Fruit fly (Drosophila melanogaster) whole organism: Measurements from ENCODE around the gene Unc-76.
A peak's percentile ranks its signal among the peaks of the same experiment; 100 is the strongest.

ENCODE experiments used
- CG8478 ChIP-seq: fragments of >200 bp; optimal IDR thresholded peaks from 2 replicates; lab custom pipeline; 2018; ENCODE audit warnings: inconsistent platforms
- Dll ChIP-seq: fragments of >200 bp; optimal IDR thresholded peaks from 2 replicates; lab custom pipeline; 2017
- EcR ChIP-seq, 2 experiments: fragments of >200 bp; optimal IDR thresholded peaks; 2 replicates each; lab custom pipeline; 2017; ENCODE audit warnings: missing biosample characterization in 2 of 2, missing genetic modification characterization in 2 of 2, missing genetic modification reagents in 2 of 2
- pan ChIP-seq: fragments of >200 bp; optimal IDR thresholded peaks from 2 replicates; lab custom pipeline; 2017
- psq ChIP-seq: fragments of >200 bp; optimal IDR thresholded peaks from 2 replicates; lab custom pipeline; 2017
- usp ChIP-seq: fragments of >200 bp; optimal IDR thresholded peaks from 2 replicates; lab custom pipeline; 2017; ENCODE audit warnings: missing biosample characterization, missing genetic modification characterization, mixed read lengths

Unc-76 gene

dm6 chrX:2048778-2049686 is 31.4 kb upstream of the Unc-76 start:
- TF ChIP-seq EcR (GFP tag; optimal IDR thresholded peaks at IDR 0.05; lab: Kevin White, UChicago) (no peak), Dll (lab: Kevin White, UChicago) (no peak), usp (no peak), CG8478 (lab: Kevin White, UChicago) (no peak), pan (lab: Kevin White, UChicago) (no peak), psq (lab: Kevin White, UChicago) (no peak)

dm6 chrX:2050070-2050899 is 30.1 kb upstream of the Unc-76 start, which contains the start of gene moody:
TSS of gene moody (minus strand) at chrX:2050120.
- TF ChIP-seq Dll (lab: Kevin White, UChicago) (peak; percentile 93), usp (no peak)

- TF ChIP-seq CG8478 (lab: Kevin White, UChicago) (no peak), EcR (GFP tag; optimal IDR thresholded peaks at IDR 0.05; lab: Kevin White, UChicago) (no peak), Dll (lab: Kevin White, UChicago) (no peak), psq (lab: Kevin White, UChicago) (no peak), usp (no peak), pan (lab: Kevin White, UChicago) (no peak)
Measured at dm6 chrX:2061119-2061518, 19.3 kb upstream of the Unc-76 start.

dm6 chrX:2061849-2062248 is 18.6 kb upstream of the Unc-76 start, which contains the start of gene Sik2:
TSS of gene Sik2 (minus strand) at chrX:2061915.
- TF ChIP-seq usp = no peak
- no peak for TF ChIP-seq CG8478 (lab: Kevin White, UChicago)
- TF ChIP-seq Dll (lab: Kevin White, UChicago) = no peak
- no peak for TF ChIP-seq psq (lab: Kevin White, UChicago)
- TF ChIP-seq pan (lab: Kevin White, UChicago) = no peak
- no peak for TF ChIP-seq EcR (GFP tag; optimal IDR thresholded peaks at IDR 0.05; lab: Kevin White, UChicago)

- no peak for TF ChIP-seq usp
- no peak for TF ChIP-seq psq (lab: Kevin White, UChicago)
Measured at dm6 chrX:2065073-2065472, 15.3 kb upstream of the Unc-76 start, which contains the start of gene CG4281. TSS of gene CG4281 (minus strand) at chrX:2065142.

dm6 chrX:2066259-2066658 is 14.2 kb upstream of the Unc-76 start, which contains the start of gene CG14054:
TSS of gene CG14054 (minus strand) at chrX:2066359.
- TF ChIP-seq EcR (GFP tag; optimal IDR thresholded peaks at IDR 0.05; lab: Kevin White, UChicago) (no peak), pan (lab: Kevin White, UChicago) (no peak), psq (lab: Kevin White, UChicago) (no peak), Dll (lab: Kevin White, UChicago) (no peak), CG8478 (lab: Kevin White, UChicago) (no peak), usp (no peak)

dm6 chrX:2068292-2068691 is 12.1 kb upstream of the Unc-76 start, which contains the start of gene CG4194:
TSS of gene CG4194 (plus strand) at chrX:2068592.
- TF ChIP-seq psq (lab: Kevin White, UChicago) (no peak), CG8478 (lab: Kevin White, UChicago) (no peak), usp (no peak), Dll (lab: Kevin White, UChicago) (no peak), EcR (GFP tag; optimal IDR thresholded peaks at IDR 0.05; lab: Kevin White, UChicago) (no peak), pan (lab: Kevin White, UChicago) (no peak)

dm6 chrX:2069787-2070707 is 10.4 kb upstream of the Unc-76 start:
- TF ChIP-seq psq (lab: Kevin White, UChicago) = no peak
- TF ChIP-seq Dll (lab: Kevin White, UChicago) = no peak
- no peak for TF ChIP-seq EcR (GFP tag; optimal IDR thresholded peaks at IDR 0.05; lab: Kevin White, UChicago)
- no peak for TF ChIP-seq pan (lab: Kevin White, UChicago)
- TF ChIP-seq CG8478 (lab: Kevin White, UChicago) = no peak
- TF ChIP-seq usp = no peak

- TF ChIP-seq EcR (GFP tag; optimal IDR thresholded peaks at IDR 0.05; lab: Kevin White, UChicago) = no peak
- no peak for TF ChIP-seq CG8478 (lab: Kevin White, UChicago)
- no peak for TF ChIP-seq usp
- no peak for TF ChIP-seq psq (lab: Kevin White, UChicago)
- TF ChIP-seq pan (lab: Kevin White, UChicago) = no peak
- TF ChIP-seq Dll (lab: Kevin White, UChicago) = no peak
Measured at dm6 chrX:2070708-2071063, 9.7 kb upstream of the Unc-76 start.

- TF ChIP-seq psq (lab: Kevin White, UChicago) = no peak
- peak; percentile 66 for TF ChIP-seq Dll (lab: Kevin White, UChicago)
Measured at dm6 chrX:2071878-2072817, 8.3 kb upstream of the Unc-76 start, which contains the start of gene Rtca. TSS of gene Rtca (plus strand) at chrX:2072413.
